Worm (Caenorhabditis elegans) whole organism, midembryonic: ENCODE data around the gene K01H12.4.

Experiments used
- T22C8.4 ChIP-seq: fragments of 200-800 bp; sonication (Bioruptor generic); IDR thresholded peaks from 2 replicates; pipeline ENCODE4 v1.3.6; 2022; ENCODE audit warnings: missing genetic modification characterization, missing compliant biosample characterization
- cog-1 ChIP-seq: sonication (generic microtip); optimal IDR thresholded peaks from 2 replicates; lab custom pipeline; 2016; ENCODE audit warnings: missing genetic modification characterization, missing compliant biosample characterization
- flt-1 ChIP-seq: fragments of 200-800 bp; sonication (Bioruptor generic); IDR thresholded peaks from 2 replicates; pipeline ENCODE4 v1.3.6; 2022; ENCODE audit warnings: missing genetic modification characterization, missing compliant biosample characterization
- klf-2 ChIP-seq: fragments of 200-800 bp; sonication (Bioruptor generic); conservative IDR thresholded peaks from 2 replicates; pipeline ENCODE4 v1.3.6; 2022; ENCODE audit warnings: missing genetic modification reagents, missing genetic modification characterization, missing compliant biosample characterization
- med-1 ChIP-seq: sonication (generic microtip); optimal IDR thresholded peaks from 2 replicates; lab custom pipeline; 2017; ENCODE audit warnings: missing genetic modification characterization, mild to moderate bottlenecking, missing compliant biosample characterization, antibody characterized with exemption, missing genetic modification reagents; ENCODE audit not compliant: insufficient read depth
- ref-1 ChIP-seq: fragments of 200-800 bp; sonication (Bioruptor generic); conservative IDR thresholded peaks from 2 replicates; pipeline ENCODE4 v1.3.6; 2022; ENCODE audit warnings: missing genetic modification reagents, missing genetic modification characterization, missing compliant biosample characterization
- tab-1 ChIP-seq: fragments of 200-800 bp; sonication (Bioruptor generic); IDR thresholded peaks from 2 replicates; pipeline ENCODE4 v1.3.6; 2022; ENCODE audit warnings: missing genetic modification characterization, missing compliant biosample characterization
- ztf-23 ChIP-seq: fragments of 200-800 bp; sonication (Bioruptor generic); IDR thresholded peaks from 2 replicates; pipeline ENCODE4 v1.3.6; 2022; ENCODE audit warnings: missing genetic modification reagents, missing genetic modification characterization, missing compliant biosample characterization
- ztf-29 ChIP-seq: fragments of 200-800 bp; sonication (Bioruptor generic); IDR thresholded peaks from 2 replicates; pipeline ENCODE4 v1.3.6; 2022; ENCODE audit warnings: missing genetic modification reagents, missing genetic modification characterization, missing compliant biosample characterization

Gene K01H12.4

ce11 chrIV:9697869-9698268, 15.0 kb upstream of the K01H12.4 start:
- TF ChIP-seq klf-2 (GFP tag; lab: Robert Waterston, UW): no peak
- no peak for TF ChIP-seq cog-1 (tag; lab: Kevin White, UChicago)
- TF ChIP-seq ztf-23: no peak
- TF ChIP-seq T22C8.4 (GFP tag; lab: Robert Waterston, UW): no peak

DNA sequence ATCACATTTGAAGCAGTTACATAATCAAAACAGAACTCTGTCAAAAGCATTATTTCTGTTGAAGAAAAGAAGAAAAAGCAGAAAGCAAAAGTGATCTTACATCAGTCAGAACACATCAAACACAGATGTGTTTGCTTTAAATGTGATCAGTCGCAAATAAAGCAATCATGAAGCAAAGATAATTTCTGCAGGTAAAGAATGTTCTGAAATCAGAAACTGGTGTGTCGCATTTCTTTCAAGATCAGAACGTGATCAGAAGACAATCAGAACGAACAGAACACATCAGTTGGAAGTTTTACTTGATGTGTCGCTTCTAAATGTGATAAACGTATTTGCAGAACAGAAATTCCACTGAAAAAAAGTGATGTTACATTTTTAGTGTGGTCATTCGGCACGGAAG, 13.8 kb upstream of the K01H12.4 start:
- TF ChIP-seq med-1 (no peak), ref-1 (GFP tag; lab: Robert Waterston, UW) (no peak), tab-1 (GFP tag; lab: Robert Waterston, UW) (no peak), flt-1 (GFP tag; lab: Robert Waterston, UW) (no peak), klf-2 (GFP tag; lab: Robert Waterston, UW) (no peak), cog-1 (tag; lab: Kevin White, UChicago) (no peak), ztf-23 (no peak), T22C8.4 (GFP tag; lab: Robert Waterston, UW) (no peak), ztf-29 (GFP tag; lab: Robert Waterston, UW) (no peak)

DNA sequence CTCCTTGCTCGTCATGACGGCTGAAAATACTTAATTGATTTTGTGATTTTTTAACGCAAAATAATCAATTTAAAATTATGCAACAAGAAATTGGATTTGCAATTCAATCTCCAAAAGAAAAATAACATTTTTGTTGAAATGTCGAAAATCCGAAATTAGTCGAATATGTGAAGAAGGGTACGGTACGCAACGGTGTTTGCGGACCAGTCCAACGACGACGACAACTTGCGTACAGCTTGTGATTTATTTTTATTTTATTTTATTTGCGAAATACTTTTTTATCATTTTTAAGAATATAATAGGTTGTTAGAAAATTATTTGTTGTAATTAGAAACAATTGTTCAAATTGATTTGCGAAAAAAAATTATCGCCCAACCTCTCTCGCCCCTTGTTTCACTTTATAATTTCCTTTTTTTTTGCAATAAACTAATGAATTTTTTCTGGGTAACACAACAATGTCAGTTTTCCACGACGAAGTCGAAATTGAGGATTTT, 6.1 kb upstream of the K01H12.4 start, which contains the start of the genes dcaf-1 and dph-3:
Gene dcaf-1 (minus strand): TSS at position 20 of the 494 bp plus-strand sequence.
Gene dph-3 (plus strand): TSS at position 444 of the 494 bp plus-strand sequence.
- TF ChIP-seq med-1 (no peak), ref-1 (GFP tag; lab: Robert Waterston, UW) (no peak), klf-2 (GFP tag; lab: Robert Waterston, UW) (no peak), flt-1 (GFP tag; lab: Robert Waterston, UW) (no peak), ztf-23 (no peak), tab-1 (GFP tag; lab: Robert Waterston, UW) (no peak), cog-1 (tag; lab: Kevin White, UChicago) (no peak), ztf-29 (GFP tag; lab: Robert Waterston, UW) (no peak), T22C8.4 (GFP tag; lab: Robert Waterston, UW) (no peak)

- TF ChIP-seq med-1 (no peak), tab-1 (GFP tag; lab: Robert Waterston, UW) (no peak), ztf-23 (no peak), ztf-29 (GFP tag; lab: Robert Waterston, UW) (no peak), cog-1 (tag; lab: Kevin White, UChicago) (no peak), klf-2 (GFP tag; lab: Robert Waterston, UW) (no peak), ref-1 (GFP tag; lab: Robert Waterston, UW) (no peak), flt-1 (GFP tag; lab: Robert Waterston, UW) (no peak), T22C8.4 (GFP tag; lab: Robert Waterston, UW) (no peak)
These were observed 3.7 kb upstream of the K01H12.4 start, which contains the start of gene ant-1.3 for ce11 chrIV:9709205-9709604. ant-1.3 (minus strand) TSS chrIV:9709305.

DNA sequence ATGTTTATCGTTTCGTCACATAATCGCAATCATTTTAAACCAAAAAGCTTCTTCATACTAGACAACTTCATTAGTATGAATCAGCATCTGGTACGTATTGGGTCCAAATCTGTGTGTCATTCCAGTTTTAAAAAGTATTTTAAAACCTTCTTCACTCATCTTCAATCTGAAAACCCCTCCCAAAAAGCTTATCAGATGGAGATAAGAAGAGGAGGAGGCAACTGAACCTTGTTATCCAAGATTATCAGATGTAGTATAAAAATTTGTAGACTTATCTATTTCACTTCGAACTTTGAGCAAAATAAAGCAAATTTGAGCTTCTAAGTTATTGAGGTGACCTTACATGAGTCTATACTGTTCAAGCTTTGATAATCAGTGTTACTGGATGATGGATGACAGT, 3.0 kb upstream of the K01H12.4 start, which contains the start of gene nhr-38:
Gene nhr-38 (plus strand): TSS at position 301 of the 400 bp plus-strand sequence.
- TF ChIP-seq ztf-23 (no peak), med-1 (no peak), cog-1 (tag; lab: Kevin White, UChicago) (no peak), ref-1 (GFP tag; lab: Robert Waterston, UW) (no peak), klf-2 (GFP tag; lab: Robert Waterston, UW) (no peak), flt-1 (GFP tag; lab: Robert Waterston, UW) (no peak), ztf-29 (GFP tag; lab: Robert Waterston, UW) (no peak), tab-1 (GFP tag; lab: Robert Waterston, UW) (no peak), T22C8.4 (GFP tag; lab: Robert Waterston, UW) (no peak)

DNA sequence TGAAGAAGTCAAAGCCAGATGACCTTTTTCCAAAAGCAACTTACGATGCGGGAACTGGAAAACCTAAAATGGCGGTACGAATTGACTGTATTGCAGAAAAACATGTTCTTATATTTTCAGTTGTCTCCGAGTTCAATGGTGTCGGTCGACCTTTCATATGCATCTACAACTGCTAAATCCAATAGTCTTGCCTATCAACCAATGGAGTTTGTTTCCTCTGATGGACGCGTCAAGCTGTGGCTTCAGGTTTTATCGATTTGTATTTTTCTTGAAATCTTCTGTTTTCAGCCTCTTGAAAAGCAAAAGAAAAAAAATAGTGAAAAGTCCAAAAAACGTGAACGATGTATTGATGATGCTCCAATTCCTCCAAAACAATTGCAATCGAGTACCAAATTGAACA, 1.4 kb downstream of the K01H12.4 start:
- TF ChIP-seq ztf-29 (GFP tag; lab: Robert Waterston, UW): no peak
- no peak for TF ChIP-seq klf-2 (GFP tag; lab: Robert Waterston, UW)
- no peak for TF ChIP-seq cog-1 (tag; lab: Kevin White, UChicago)
- no peak for TF ChIP-seq tab-1 (GFP tag; lab: Robert Waterston, UW)
- TF ChIP-seq ztf-23: no peak

DNA sequence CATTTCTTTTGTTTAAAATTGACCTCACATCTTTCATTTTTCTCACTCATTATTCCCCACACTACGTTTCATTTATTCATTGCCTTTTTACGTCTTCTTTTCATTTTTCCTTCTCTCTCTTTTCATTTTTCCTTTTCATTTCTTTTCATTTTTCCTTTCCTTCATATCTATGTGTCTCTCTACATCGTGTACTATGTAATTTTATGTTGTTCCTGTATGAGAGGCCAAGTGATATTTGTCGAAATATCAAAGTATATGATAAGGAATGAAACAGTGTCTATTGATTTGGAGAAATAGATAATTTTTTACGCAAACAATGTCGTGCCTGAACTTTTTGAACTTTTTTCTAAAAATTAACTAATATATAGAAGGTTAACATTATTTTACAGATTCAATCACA, 3.6 kb downstream of the K01H12.4 start:
- TF ChIP-seq med-1 (no peak), flt-1 (GFP tag; lab: Robert Waterston, UW) (no peak)

ce11 chrIV:9717844-9718243, 5.0 kb downstream of the K01H12.4 start:
- no peak for TF ChIP-seq T22C8.4 (GFP tag; lab: Robert Waterston, UW)
- no peak for TF ChIP-seq flt-1 (GFP tag; lab: Robert Waterston, UW)
- TF ChIP-seq ref-1 (GFP tag; lab: Robert Waterston, UW): no peak
- no peak for TF ChIP-seq tab-1 (GFP tag; lab: Robert Waterston, UW)
- TF ChIP-seq med-1: no peak

ce11 chrIV:9718396-9718795, 5.5 kb downstream of the K01H12.4 start:
- no peak for TF ChIP-seq flt-1 (GFP tag; lab: Robert Waterston, UW)
- TF ChIP-seq T22C8.4 (GFP tag; lab: Robert Waterston, UW): no peak
- peak; percentile 9 for TF ChIP-seq cog-1 (tag; lab: Kevin White, UChicago)

- TF ChIP-seq flt-1 (GFP tag; lab: Robert Waterston, UW) (no peak), T22C8.4 (GFP tag; lab: Robert Waterston, UW) (no peak), tab-1 (GFP tag; lab: Robert Waterston, UW) (no peak), klf-2 (GFP tag; lab: Robert Waterston, UW) (no peak), ztf-29 (GFP tag; lab: Robert Waterston, UW) (no peak), cog-1 (tag; lab: Kevin White, UChicago) (no peak), ref-1 (GFP tag; lab: Robert Waterston, UW) (no peak), med-1 (no peak)
These were observed 10.3 kb downstream of the K01H12.4 start for ce11 chrIV:9723185-9723584.
